Worm (Caenorhabditis elegans) whole organism, L4/young adult: ENCODE results near the gene F15A4.5.

Source experiments
- W03F9.2 ChIP-seq: fragments of 150-350 bp; optimal IDR thresholded peaks from 2 replicates; lab custom pipeline; 2014; ENCODE audit warnings: missing biosample characterization, missing genetic modification characterization
- dao-5 ChIP-seq: sonication (generic microtip); optimal IDR thresholded peaks from 2 replicates; lab custom pipeline; 2016; ENCODE audit warnings: missing genotype, missing genetic modification characterization, moderate library complexity, missing compliant biosample characterization
- him-1 ChIP-seq: sonication (generic microtip); optimal IDR thresholded peaks from 2 replicates; lab custom pipeline; 2016; ENCODE audit warnings: missing genotype, missing genetic modification reagents, missing genetic modification characterization, missing compliant biosample characterization

- TF ChIP-seq W03F9.2 (tag; lab: Kevin White, UChicago) (no peak), dao-5 (tag; lab: Kevin White, UChicago) (no peak), him-1 (tag; lab: Kevin White, UChicago) (no peak)
Observed at ce11 chrII:12452754-12453352, 18.2 kb downstream of the F15A4.5 start, which contains the start of the genes sre-35 and sre-33.
